Worm (Caenorhabditis elegans) whole organism, dauer: ENCODE results near the gene jmjd-4.

Experiments
- unc-62 ChIP-seq: sonication (generic microtip); optimal IDR thresholded peaks from 2 replicates; lab custom pipeline; 2017; ENCODE audit warnings: missing biosample characterization, missing genetic modification reagents, missing genetic modification characterization

The jmjd-4 gene

DNA sequence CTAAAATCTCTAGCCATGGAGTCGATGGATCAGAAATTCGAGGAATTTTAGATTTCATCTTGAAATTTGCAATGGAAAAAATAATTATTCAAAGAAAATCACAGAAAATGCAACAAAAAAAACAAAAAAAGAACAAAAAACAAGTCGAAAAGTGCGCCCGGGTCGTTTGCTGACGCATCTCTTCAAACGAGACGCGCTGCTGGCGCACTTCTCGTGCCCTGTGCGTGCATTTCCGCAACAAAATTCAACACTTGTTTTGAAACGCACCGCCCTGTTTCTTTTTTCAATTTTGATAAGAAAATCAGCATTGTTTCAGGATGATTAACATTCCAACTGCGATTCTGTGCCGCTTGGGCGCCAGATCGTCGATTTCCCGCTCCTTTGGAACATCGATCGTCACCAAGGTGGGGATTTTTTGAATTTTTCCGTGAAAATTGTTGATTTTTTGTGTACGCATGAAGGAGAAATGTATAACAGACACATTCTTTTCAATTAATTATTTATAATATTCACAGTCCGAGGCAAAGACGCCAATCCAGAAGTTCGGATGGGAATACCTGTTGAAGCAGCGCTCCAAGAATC lies at the start of gene jmjd-4, which contains the start of gene mev-1:
Gene jmjd-4, minus strand, starts transcription at position 58 of the 582 bp plus-strand sequence.
Gene mev-1, plus strand, starts transcription at position 317 of the 582 bp plus-strand sequence.
- TF ChIP-seq unc-62 (GFP tag; lab: Kevin White, UChicago) = no peak

DNA sequence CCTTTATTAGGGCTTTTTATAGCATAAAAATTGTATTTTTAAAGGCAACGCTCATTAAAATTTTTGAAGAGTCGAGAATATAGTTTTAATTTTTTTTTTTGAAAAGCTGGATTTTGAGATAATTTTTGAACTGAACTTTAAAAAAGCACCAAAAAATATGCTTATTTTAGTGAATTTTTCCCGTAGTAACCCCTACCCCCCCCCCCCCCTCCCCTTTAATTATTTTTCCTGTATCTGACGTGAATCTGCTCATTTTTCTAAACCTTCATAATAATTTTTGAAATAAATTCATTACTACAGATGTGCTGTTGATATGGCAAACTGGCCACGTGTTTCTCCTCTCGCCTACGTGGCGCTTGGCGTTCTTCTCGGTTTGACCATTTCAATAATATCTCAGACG lies 47.7 kb upstream of the jmjd-4 start, which contains the start of gene C38H2.2:
Gene C38H2.2, plus strand, starts transcription at position 301 of the 400 bp plus-strand sequence.
- no peak for TF ChIP-seq unc-62 (GFP tag; lab: Kevin White, UChicago)

- no peak for TF ChIP-seq unc-62 (GFP tag; lab: Kevin White, UChicago)
Measured at ce11 chrIII:10380640-10381039, 46.8 kb upstream of the jmjd-4 start.

- TF ChIP-seq unc-62 (GFP tag; lab: Kevin White, UChicago) = no peak
Measured at ce11 chrIII:10379632-10380031, 45.8 kb upstream of the jmjd-4 start.

- no peak for TF ChIP-seq unc-62 (GFP tag; lab: Kevin White, UChicago)
Measured at ce11 chrIII:10378899-10379298, 45.1 kb upstream of the jmjd-4 start.

DNA sequence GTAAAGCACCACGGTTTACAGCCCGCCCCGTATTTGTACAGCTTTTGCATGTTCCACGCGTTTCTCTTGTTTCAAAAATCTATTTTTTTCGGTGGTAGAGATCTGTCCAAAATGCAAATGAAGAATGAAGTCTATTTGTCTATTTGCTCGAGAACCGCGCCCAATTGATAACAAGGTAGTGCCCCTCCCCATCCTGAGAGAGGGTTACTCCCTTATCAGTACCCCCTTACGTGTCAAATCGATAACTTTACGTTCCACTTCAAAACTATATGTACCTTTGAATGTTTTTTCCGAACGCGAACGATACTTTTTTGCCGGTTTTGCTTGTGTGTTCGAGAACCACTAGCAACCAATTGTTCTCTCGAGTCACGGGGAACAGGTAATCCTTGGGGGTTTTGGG lies 42.2 kb upstream of the jmjd-4 start:
- TF ChIP-seq unc-62 (GFP tag; lab: Kevin White, UChicago) = no peak

DNA sequence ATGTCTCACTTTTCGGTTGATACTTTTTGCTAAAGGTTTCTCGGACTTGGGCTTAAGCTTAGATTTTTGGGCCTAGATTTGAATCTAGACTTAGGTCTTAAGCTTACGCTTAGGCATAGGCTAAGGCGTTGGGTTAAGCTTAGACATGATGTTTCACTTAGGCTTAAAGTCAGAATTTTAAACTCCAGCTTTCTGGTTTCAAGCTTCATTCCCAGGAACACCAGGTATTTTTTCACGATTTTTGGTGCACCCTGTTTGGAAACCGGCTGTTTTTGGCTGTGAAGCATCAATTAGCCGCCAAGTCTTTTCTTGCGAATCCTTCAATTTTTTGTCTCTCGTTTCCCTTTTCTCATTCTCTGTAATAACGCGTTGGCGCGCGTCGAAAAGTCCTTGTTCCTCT lies 40.0 kb upstream of the jmjd-4 start:
- no peak for TF ChIP-seq unc-62 (GFP tag; lab: Kevin White, UChicago)

ce11 chrIII:10367355-10367909 lies 33.6 kb upstream of the jmjd-4 start:
- TF ChIP-seq unc-62 (GFP tag; lab: Kevin White, UChicago) = no peak

DNA sequence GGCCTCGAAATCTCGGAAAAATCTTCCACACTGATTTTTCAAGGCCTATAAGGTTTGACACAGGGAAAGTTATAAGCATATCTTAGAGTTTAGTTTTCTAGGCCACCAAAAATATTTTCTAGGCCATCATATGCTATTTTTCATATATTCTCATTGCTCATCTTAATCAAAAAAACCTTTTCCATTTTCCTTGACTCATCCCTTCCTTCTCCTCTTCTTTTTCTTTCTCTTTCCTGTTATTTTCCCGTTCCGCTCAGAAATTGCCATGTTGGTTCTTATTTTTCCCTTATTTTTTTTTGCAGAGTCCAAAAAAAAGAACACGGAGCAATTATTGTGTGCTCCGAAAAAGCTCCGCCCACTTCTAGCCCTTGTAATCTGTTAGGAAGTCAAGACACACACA lies 30.8 kb upstream of the jmjd-4 start, which contains the start of gene tbc-8:
Gene tbc-8, plus strand, starts transcription at position 301 of the 400 bp plus-strand sequence.
- TF ChIP-seq unc-62 (GFP tag; lab: Kevin White, UChicago) = no peak

DNA sequence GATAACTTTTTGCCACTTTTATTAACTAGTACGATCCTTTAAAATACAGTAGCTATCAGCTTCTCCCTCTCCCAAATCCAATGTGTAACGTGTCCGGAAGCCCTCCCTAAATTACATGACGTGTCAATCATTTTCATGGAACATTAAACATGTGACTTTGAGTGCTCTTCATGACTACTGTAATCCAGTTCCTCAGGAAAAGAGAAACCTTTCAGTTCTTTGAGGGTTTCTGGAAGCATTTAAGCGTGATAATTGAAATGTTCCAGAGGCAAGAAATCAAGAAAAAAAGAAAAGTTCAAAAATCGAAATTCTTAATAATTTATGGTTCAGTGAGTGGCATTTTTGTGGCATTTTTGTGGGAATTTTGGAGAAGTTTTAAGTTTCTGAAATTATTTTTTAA lies 29.1 kb upstream of the jmjd-4 start:
- no peak for TF ChIP-seq unc-62 (GFP tag; lab: Kevin White, UChicago)

ce11 chrIII:10361456-10361855 lies 27.6 kb upstream of the jmjd-4 start:
- no peak for TF ChIP-seq unc-62 (GFP tag; lab: Kevin White, UChicago)

DNA sequence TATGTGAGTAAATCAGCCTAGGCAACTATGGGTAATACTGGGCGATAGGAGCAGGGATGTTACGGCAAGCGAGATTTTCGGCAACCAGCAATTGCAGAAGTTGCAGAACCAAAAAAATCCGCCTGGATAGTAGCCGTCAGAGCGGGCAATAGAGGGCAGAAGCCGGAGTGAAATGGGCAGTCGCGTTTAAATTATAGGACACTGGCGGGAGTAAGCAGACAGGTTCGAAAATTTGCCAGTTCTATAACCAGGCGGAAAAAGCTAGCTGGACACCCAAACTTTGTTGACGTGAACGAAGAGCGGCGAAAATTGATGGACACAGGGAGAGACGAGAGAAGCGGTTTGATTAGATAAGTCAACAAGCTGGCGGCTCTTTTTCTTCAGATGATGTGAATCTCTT lies 26.1 kb upstream of the jmjd-4 start:
- TF ChIP-seq unc-62 (GFP tag; lab: Kevin White, UChicago) = no peak

ce11 chrIII:10358751-10359150 lies 24.9 kb upstream of the jmjd-4 start:
- no peak for TF ChIP-seq unc-62 (GFP tag; lab: Kevin White, UChicago)

- no peak for TF ChIP-seq unc-62 (GFP tag; lab: Kevin White, UChicago)
Measured at ce11 chrIII:10357598-10358186, 23.9 kb upstream of the jmjd-4 start, which contains the start of gene umps-1. TSS of gene umps-1 (minus strand) at chrIII:10357648.

- no peak for TF ChIP-seq unc-62 (GFP tag; lab: Kevin White, UChicago)
Measured at ce11 chrIII:10355382-10355781, 21.6 kb upstream of the jmjd-4 start, which contains the start of gene spp-1. TSS of gene spp-1 (minus strand) at chrIII:10355668.

DNA sequence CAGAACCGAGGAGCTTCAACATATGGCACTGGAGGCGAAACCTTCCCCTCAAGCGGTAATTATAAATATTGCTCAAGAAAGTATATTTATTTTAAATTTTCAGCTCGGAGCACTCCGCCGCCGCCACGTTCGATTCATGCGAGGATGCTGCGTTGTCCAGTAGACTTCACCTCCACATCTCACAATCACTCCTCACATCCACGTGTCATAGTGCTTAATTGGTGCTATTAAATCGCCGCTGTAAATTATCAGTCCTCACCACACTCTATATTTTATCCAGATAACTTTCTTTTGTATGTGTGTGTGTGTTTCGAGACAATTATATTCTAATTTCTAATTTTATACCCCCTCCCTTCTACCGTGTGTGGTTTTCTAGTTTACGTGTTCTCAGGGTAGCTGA lies 20.8 kb upstream of the jmjd-4 start:
- TF ChIP-seq unc-62 (GFP tag; lab: Kevin White, UChicago) = no peak

- no peak for TF ChIP-seq unc-62 (GFP tag; lab: Kevin White, UChicago)
Measured at ce11 chrIII:10353423-10353822, 19.6 kb upstream of the jmjd-4 start.
